Fruit fly (Drosophila melanogaster) whole organism: ENCODE data around the gene CG14881.

Source experiments
- CG8478 ChIP-seq: fragments of >200 bp; optimal IDR thresholded peaks from 2 replicates; lab custom pipeline; 2018; ENCODE audit warnings: inconsistent platforms
- Dll ChIP-seq: fragments of >200 bp; optimal IDR thresholded peaks from 2 replicates; lab custom pipeline; 2017
- EcR ChIP-seq, 2 experiments: fragments of >200 bp; optimal IDR thresholded peaks; 2 replicates each; lab custom pipeline; 2017; ENCODE audit warnings: missing biosample characterization in 2 of 2, missing genetic modification characterization in 2 of 2, missing genetic modification reagents in 2 of 2
- pan ChIP-seq: fragments of >200 bp; optimal IDR thresholded peaks from 2 replicates; lab custom pipeline; 2017
- psq ChIP-seq: fragments of >200 bp; optimal IDR thresholded peaks from 2 replicates; lab custom pipeline; 2017
- usp ChIP-seq: fragments of >200 bp; optimal IDR thresholded peaks from 2 replicates; lab custom pipeline; 2017; ENCODE audit warnings: missing biosample characterization, missing genetic modification characterization, mixed read lengths

DNA sequence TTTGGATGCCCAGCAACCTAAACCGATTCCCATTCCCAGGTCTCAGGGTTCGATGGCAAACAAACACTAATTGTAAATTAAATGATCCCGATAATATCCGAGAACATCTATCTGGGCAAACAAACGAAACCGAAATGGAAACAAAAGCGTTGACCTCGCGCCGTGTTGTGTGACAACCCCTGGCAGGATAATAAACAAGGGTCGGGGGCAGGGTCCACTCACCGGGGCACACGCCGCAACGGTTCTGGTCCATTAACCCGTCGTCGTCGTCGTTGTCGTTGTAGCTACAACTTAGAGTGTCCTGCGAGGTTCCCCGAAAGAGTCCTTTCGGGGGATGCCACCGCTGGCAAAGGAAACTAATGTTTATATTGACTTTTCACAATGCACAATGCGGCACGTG lies 45.6 kb upstream of the CG14881 start:
- TF ChIP-seq psq (lab: Kevin White, UChicago) (no peak), CG8478 (lab: Kevin White, UChicago) (no peak), pan (lab: Kevin White, UChicago) (no peak), usp (no peak), Dll (lab: Kevin White, UChicago) (no peak), EcR (GFP tag; optimal IDR thresholded peaks at IDR 0.05; lab: Kevin White, UChicago) (no peak)
